Fruit fly (Drosophila melanogaster) whole organism, embryonic: ENCODE data around the gene dmGlut.

Experiments used
- Antp ChIP-seq: fragments of 200-800 bp; sonication (Bioruptor generic); optimal IDR thresholded peaks from 3 replicates; lab custom pipeline; 2016; ENCODE audit warnings: missing biosample characterization, missing genetic modification characterization
- Atf-2 ChIP-seq: fragments of 200-800 bp; sonication (Bioruptor generic); optimal IDR thresholded peaks from 2 replicates; lab custom pipeline; 2016; ENCODE audit warnings: missing biosample characterization, missing genetic modification characterization
- B-H2 ChIP-seq: fragments of 200-800 bp; sonication (Bioruptor generic); optimal IDR thresholded peaks from 2 replicates; lab custom pipeline; 2018; ENCODE audit warnings: missing biosample characterization, mild to moderate bottlenecking, missing genetic modification characterization
- CG10147 ChIP-seq: fragments of 200-800 bp; sonication (Bioruptor generic); optimal IDR thresholded peaks from 2 replicates; lab custom pipeline; 2019; ENCODE audit warnings: missing biosample characterization, mild to moderate bottlenecking, missing genetic modification characterization, moderate library complexity
- CG10366 ChIP-seq: fragments of 200-800 bp; sonication (Bioruptor generic); IDR thresholded peaks from 2 replicates; pipeline ENCODE4 v1.3.6; 2022; ENCODE audit warnings: missing biosample characterization, missing genetic modification characterization
- CG10431 ChIP-seq: fragments of 200-800 bp; sonication (Bioruptor generic); optimal IDR thresholded peaks from 3 replicates; lab custom pipeline; 2018; ENCODE audit warnings: missing biosample characterization, mild to moderate bottlenecking, missing genetic modification characterization
- CG12299 ChIP-seq: fragments of 200-800 bp; sonication (Bioruptor generic); optimal IDR thresholded peaks from 2 replicates; lab custom pipeline; 2018; ENCODE audit warnings: missing biosample characterization, mild to moderate bottlenecking, missing genetic modification characterization
- CG12659 ChIP-seq: fragments of 200-800 bp; sonication (Bioruptor generic); optimal IDR thresholded peaks from 3 replicates; lab custom pipeline; 2017; ENCODE audit warnings: mild to moderate bottlenecking, missing biosample characterization, missing genetic modification reagents, missing genetic modification characterization
- CG13775 ChIP-seq: fragments of 200-800 bp; sonication (Bioruptor generic); optimal IDR thresholded peaks from 3 replicates; lab custom pipeline; 2017; ENCODE audit warnings: missing biosample characterization, mild to moderate bottlenecking, missing genetic modification characterization
- CG14014 ChIP-seq: fragments of 200-800 bp; sonication (Bioruptor generic); IDR thresholded peaks from 2 replicates; pipeline ENCODE4 v1.3.6; 2022; ENCODE audit warnings: missing biosample characterization, missing genetic modification characterization
- CG2199 ChIP-seq: fragments of 200-800 bp; sonication (Bioruptor generic); IDR thresholded peaks from 3 replicates; pipeline ENCODE4 v1.3.6; 2022; ENCODE audit warnings: missing biosample characterization, missing genetic modification characterization
- CG3407 ChIP-seq: fragments of 200-800 bp; sonication (Bioruptor generic); optimal IDR thresholded peaks from 2 replicates; lab custom pipeline; 2018; ENCODE audit warnings: missing biosample characterization, mild to moderate bottlenecking, missing genetic modification characterization
- CG3847 ChIP-seq: fragments of 200-800 bp; sonication (Bioruptor generic); IDR thresholded peaks from 2 replicates; pipeline ENCODE4 v1.3.6; 2022; ENCODE audit warnings: missing biosample characterization, missing genetic modification characterization
- CG3995 ChIP-seq: fragments of 200-800 bp; sonication (Bioruptor generic); optimal IDR thresholded peaks from 3 replicates; lab custom pipeline; 2016; ENCODE audit warnings: missing biosample characterization, missing genetic modification characterization
- CG4282 ChIP-seq: fragments of 200-800 bp; sonication (Bioruptor generic); optimal IDR thresholded peaks from 2 replicates; lab custom pipeline; 2016; ENCODE audit warnings: missing biosample characterization, missing genetic modification characterization
- CG43689 ChIP-seq: fragments of 200-800 bp; sonication (Bioruptor generic); IDR thresholded peaks from 2 replicates; pipeline ENCODE4 v1.3.6; 2022; ENCODE audit warnings: missing biosample characterization, missing genetic modification characterization
- CG6689 ChIP-seq: fragments of 200-800 bp; sonication (Bioruptor generic); IDR thresholded peaks from 2 replicates; pipeline ENCODE4 v1.3.6; 2022; ENCODE audit warnings: missing biosample characterization, missing genetic modification characterization
- CG8924 ChIP-seq: fragments of 200-800 bp; optimal IDR thresholded peaks from 3 replicates; lab custom pipeline; 2019; ENCODE audit warnings: missing biosample characterization, mild to moderate bottlenecking, missing genetic modification characterization, moderate library complexity
- CTCF ChIP-seq: fragments of 200-800 bp; sonication (Bioruptor generic); optimal IDR thresholded peaks from 2 replicates; lab custom pipeline; 2017; ENCODE audit warnings: missing biosample characterization, mild to moderate bottlenecking, missing genetic modification characterization, moderate library complexity
- Dll ChIP-seq: fragments of 200-800 bp; sonication (Bioruptor generic); IDR thresholded peaks from 4 replicates; pipeline ENCODE4 v1.3.6; 2022; ENCODE audit warnings: missing biosample characterization, missing genetic modification characterization; ENCODE audit not compliant: partially characterized antibody
- Doc3 ChIP-seq: fragments of 200-800 bp; sonication (Bioruptor generic); IDR thresholded peaks from 3 replicates; pipeline ENCODE4 v1.3.6; 2022; ENCODE audit warnings: missing biosample characterization, missing genetic modification characterization; ENCODE audit not compliant: partially characterized antibody
- Dp ChIP-seq: fragments of 200-800 bp; sonication (Bioruptor generic); optimal IDR thresholded peaks from 2 replicates; lab custom pipeline; 2018; ENCODE audit warnings: missing biosample characterization, mild to moderate bottlenecking, missing genetic modification characterization, moderate library complexity
- E2f2 ChIP-seq: fragments of 200-800 bp; sonication (Bioruptor generic); IDR thresholded peaks from 2 replicates; pipeline ENCODE4 v1.3.6; 2022; ENCODE audit warnings: missing biosample characterization, missing genetic modification characterization
- GATAe ChIP-seq: fragments of 200-800 bp; sonication (Bioruptor generic); conservative IDR thresholded peaks from 2 replicates; pipeline ENCODE4 v1.3.6; 2022; ENCODE audit warnings: missing biosample characterization, missing genetic modification characterization
- Hmr ChIP-seq: fragments of 200-800 bp; sonication (Bioruptor generic); optimal IDR thresholded peaks from 3 replicates; lab custom pipeline; 2017; ENCODE audit warnings: mild to moderate bottlenecking, missing biosample characterization, missing genetic modification reagents, missing genetic modification characterization
- Hmx ChIP-seq: fragments of 200-800 bp; sonication (Bioruptor generic); optimal IDR thresholded peaks from 2 replicates; lab custom pipeline; 2016; ENCODE audit warnings: missing biosample characterization, missing genetic modification characterization
- Mes4 ChIP-seq: fragments of 200-800 bp; sonication (Bioruptor generic); optimal IDR thresholded peaks from 2 replicates; lab custom pipeline; 2016; ENCODE audit warnings: missing biosample characterization, missing genetic modification characterization
- Nf-YB ChIP-seq: fragments of 200-800 bp; sonication (Bioruptor generic); optimal IDR thresholded peaks from 3 replicates; lab custom pipeline; 2019; ENCODE audit warnings: missing biosample characterization, mild to moderate bottlenecking, missing genetic modification characterization, moderate library complexity
- Rx ChIP-seq: fragments of 200-800 bp; sonication (Bioruptor generic); IDR thresholded peaks from 2 replicates; pipeline ENCODE4 v1.3.6; 2022; ENCODE audit warnings: missing biosample characterization, missing genetic modification characterization
- Trl ChIP-seq, 3 experiments: fragments of >200 bp in 2 of 3; fragments of 200-800 bp in 1 of 3; sonication (Bioruptor generic) in 1 of 3; optimal IDR thresholded peaks; 2 replicates in 1 of 3; 3 replicates in 2 of 3; lab custom pipeline; 2016 to 2017; ENCODE audit warnings: missing biosample characterization in 1 of 3, missing genetic modification characterization in 1 of 3
- Usf ChIP-seq: fragments of 200-800 bp; sonication (Bioruptor generic); optimal IDR thresholded peaks from 2 replicates; lab custom pipeline; 2017; ENCODE audit warnings: missing genotype, missing biosample characterization, missing genetic modification characterization
- YL-1 ChIP-seq: fragments of 200-800 bp; sonication (Bioruptor generic); optimal IDR thresholded peaks from 3 replicates; lab custom pipeline; 2017; ENCODE audit warnings: missing biosample characterization, mild to moderate bottlenecking, missing genetic modification characterization
- bab2 ChIP-seq: fragments of 200-800 bp; sonication (Bioruptor generic); optimal IDR thresholded peaks from 2 replicates; lab custom pipeline; 2016; ENCODE audit warnings: missing biosample characterization, missing genetic modification characterization
- cas ChIP-seq: fragments of 200-800 bp; sonication (Bioruptor generic); IDR thresholded peaks from 2 replicates; pipeline ENCODE4 v1.3.6; 2022; ENCODE audit warnings: missing biosample characterization, missing genetic modification characterization
- caup ChIP-seq: fragments of 200-800 bp; sonication (Bioruptor generic); optimal IDR thresholded peaks from 3 replicates; lab custom pipeline; 2017; ENCODE audit warnings: missing biosample characterization, mild to moderate bottlenecking, missing genetic modification characterization, moderate library complexity; ENCODE audit not compliant: severe bottlenecking
- cg ChIP-seq: fragments of 200-800 bp; sonication (Bioruptor generic); optimal IDR thresholded peaks from 3 replicates; lab custom pipeline; 2019; ENCODE audit warnings: missing biosample characterization, mild to moderate bottlenecking, missing genetic modification characterization, moderate library complexity
- chif ChIP-seq, 2 experiments: fragments of 200-800 bp; sonication (Bioruptor generic); optimal IDR thresholded peaks; 3 replicates each; lab custom pipeline; 2016; ENCODE audit warnings: missing biosample characterization in 2 of 2, missing genetic modification characterization in 2 of 2
- chn ChIP-seq: fragments of 200-800 bp; sonication (Bioruptor generic); optimal IDR thresholded peaks from 2 replicates; lab custom pipeline; 2016; ENCODE audit warnings: missing biosample characterization, missing genetic modification characterization
- cwo ChIP-seq: fragments of 200-800 bp; sonication (Bioruptor generic); optimal IDR thresholded peaks from 3 replicates; lab custom pipeline; 2017; ENCODE audit warnings: missing biosample characterization, missing genetic modification characterization, mild to moderate bottlenecking, moderate library complexity, missing genetic modification reagents
- gro ChIP-seq: fragments of 200-800 bp; sonication (Bioruptor generic); optimal IDR thresholded peaks from 2 replicates; lab custom pipeline; 2016; ENCODE audit warnings: missing biosample characterization, missing genetic modification characterization
- hbn ChIP-seq: fragments of 200-800 bp; sonication (Bioruptor generic); IDR thresholded peaks from 2 replicates; pipeline ENCODE4 v1.3.6; 2022; ENCODE audit warnings: missing biosample characterization, missing genetic modification characterization; ENCODE audit not compliant: partially characterized antibody
- kah ChIP-seq: fragments of 200-800 bp; sonication (Bioruptor generic); optimal IDR thresholded peaks from 2 replicates; lab custom pipeline; 2018; ENCODE audit warnings: missing biosample characterization, mild to moderate bottlenecking, missing genetic modification characterization
- maf-S ChIP-seq: fragments of 200-800 bp; sonication (Bioruptor generic); optimal IDR thresholded peaks from 2 replicates; lab custom pipeline; 2016; ENCODE audit warnings: missing biosample characterization, missing genetic modification characterization
- nerfin-1 ChIP-seq: fragments of 200-800 bp; sonication (Bioruptor generic); optimal IDR thresholded peaks from 3 replicates; lab custom pipeline; 2019; ENCODE audit warnings: missing biosample characterization, mild to moderate bottlenecking, missing genetic modification characterization, moderate library complexity
- nmo ChIP-seq: fragments of 200-800 bp; sonication (Bioruptor generic); optimal IDR thresholded peaks from 2 replicates; lab custom pipeline; 2018; ENCODE audit warnings: missing biosample characterization, mild to moderate bottlenecking, missing genetic modification characterization, moderate library complexity
- slou ChIP-seq: fragments of 200-800 bp; sonication (Bioruptor generic); optimal IDR thresholded peaks from 3 replicates; lab custom pipeline; 2016; ENCODE audit warnings: missing biosample characterization, missing genetic modification characterization
- sug ChIP-seq: fragments of 200-800 bp; optimal IDR thresholded peaks from 2 replicates; lab custom pipeline; 2019; ENCODE audit warnings: missing biosample characterization, mild to moderate bottlenecking, missing genetic modification characterization, moderate library complexity
- tgo ChIP-seq: fragments of 200-800 bp; sonication (Bioruptor generic); IDR thresholded peaks from 3 replicates; pipeline ENCODE4 v1.3.6; 2022; ENCODE audit warnings: missing biosample characterization, missing genetic modification characterization
- yki ChIP-seq: fragments of >200 bp; optimal IDR thresholded peaks from 3 replicates; lab custom pipeline; 2018
- zen2 ChIP-seq: fragments of 200-800 bp; sonication (Bioruptor generic); IDR thresholded peaks from 3 replicates; pipeline ENCODE4 v1.3.6; 2022; ENCODE audit warnings: missing biosample characterization, missing genetic modification characterization; ENCODE audit not compliant: partially characterized antibody
- zfh2 ChIP-seq: fragments of 200-800 bp; sonication (Bioruptor generic); optimal IDR thresholded peaks from 2 replicates; lab custom pipeline; 2016; ENCODE audit warnings: missing biosample characterization, missing genetic modification characterization

The dmGlut gene

dm6 chr2L:11987945-11988344, 39.3 kb upstream of the dmGlut start, which contains the start of the genes CG6686 and CG34163 (continued):
- TF ChIP-seq YL-1 (GFP tag; lab: Kevin White, UChicago) (peak; percentile 94), nerfin-1 (peak; percentile 27), Doc3 (GFP tag; lab: Robert Waterston, UW) (no peak), CG3407 (GFP tag; lab: Kevin White, UChicago) (no peak), Dp (GFP tag; lab: Kevin White, UChicago) (peak; percentile 43), CG10366 (peak; percentile 39; the same call in 1 of the 2 replicates), CG4282 (GFP tag; lab: Kevin White, UChicago) (no peak), slou (GFP tag; lab: Kevin White, UChicago) (no peak), CG14014 (GFP tag; lab: Robert Waterston, UW) (no peak), sug (peak; percentile 54), Usf (GFP tag; lab: Kevin White, UChicago) (no peak), chn (peak; percentile 21), E2f2 (peak; percentile 64), Hmx (GFP tag; lab: Kevin White, UChicago) (peak; percentile 29), CG10147 (GFP tag; lab: Kevin White, UChicago) (peak; percentile 28), CG12659 (GFP tag; lab: Kevin White, UChicago) (peak; percentile 68), Mes4 (GFP tag; lab: Kevin White, UChicago) (no peak), CG3995 (peak; percentile 31), Antp (GFP tag; lab: Kevin White, UChicago) (peak; percentile 10), tgo (no peak), Nf-YB (GFP tag; lab: Kevin White, UChicago) (peak; percentile 15), cas (GFP tag; lab: Robert Waterston, UW) (no peak), yki (lab: Kevin White, UChicago) (peak; percentile 65), GATAe (no peak), bab2 (GFP tag; lab: Kevin White, UChicago) (peak; percentile 41), Atf-2 (peak; percentile 3), CG3847 (GFP tag; lab: Robert Waterston, UW) (0 out of 2 replicates have a peak, but pooled peaks have one; percentile 24), zen2 (GFP tag; lab: Robert Waterston, UW) (no peak), nmo (peak; percentile 69), cwo (GFP tag; lab: Kevin White, UChicago) (no peak), CG12299 (tag; lab: Kevin White, UChicago) (peak; percentile 47), Dll (0 out of 4 replicates have a peak, but pooled peaks have one; percentile 35), CG10431 (GFP tag; lab: Kevin White, UChicago) (no peak), CG13775 (peak; percentile 42), gro (GFP tag; lab: Kevin White, UChicago) (peak; percentile 31), B-H2 (GFP tag; lab: Kevin White, UChicago) (peak; percentile 36), CG43689 (GFP tag; lab: Robert Waterston, UW) (no peak), CTCF (no peak), caup (GFP tag; lab: Kevin White, UChicago) (peak; percentile 8), kah (GFP tag; lab: Kevin White, UChicago) (no peak), Hmr (GFP tag; lab: Kevin White, UChicago) (peak; percentile 61), CG2199 (GFP tag; lab: Robert Waterston, UW) (0 out of 3 replicates have a peak, but pooled peaks have one; percentile 29), zfh2 (GFP tag; lab: Kevin White, UChicago) (peak; percentile 67), Trl (optimal IDR thresholded peaks at IDR 0.05; lab: Kevin White, UChicago) (no peak), Trl (GFP tag; optimal IDR thresholded peaks at IDR 0.05; lab: Kevin White, UChicago) (no peak), Rx (GFP tag; lab: Robert Waterston, UW) (no peak), hbn (GFP tag; lab: Robert Waterston, UW) (peak; percentile 27; the same call in 1 of the 2 replicates), cg (no peak), CG6689 (0 out of 2 replicates have a peak, but pooled peaks have one; percentile 27), maf-S (GFP tag; lab: Kevin White, UChicago) (peak; percentile 30), CG8924 (tag; lab: Kevin White, UChicago) (peak; percentile 64), chif (GFP tag; optimal IDR thresholded peaks at IDR 0.05; lab: Kevin White, UChicago) (peak; percentile 31 to 37)
